Worm (Caenorhabditis elegans): ENCODE results near the gene npa-1.

- TF ChIP-seq snpc-4 (tag; optimal IDR thresholded peaks at IDR 0.05) (no peak), pha-4 (tag; optimal IDR thresholded peaks at IDR 0.05) (no peak), mep-1 (tag; optimal IDR thresholded peaks at IDR 0.05) (no peak), elt-3 (tag; optimal IDR thresholded peaks at IDR 0.05) (no peak), drap-1 (GFP tag; optimal IDR thresholded peaks at IDR 0.05) (no peak), nhr-28 (tag; optimal IDR thresholded peaks at IDR 0.05) (no peak), nhr-12 (tag; optimal IDR thresholded peaks at IDR 0.05) (no peak), lsy-2 (tag; optimal IDR thresholded peaks at IDR 0.05) (no peak), unc-62 (GFP tag; optimal IDR thresholded peaks at IDR 0.05) (no peak), ces-1 (GFP tag; optimal IDR thresholded peaks at IDR 0.05) (no peak), lin-13 (tag; optimal IDR thresholded peaks at IDR 0.05) (no peak)
Measured at ce11 chrV:7027055-7027454, 48.5 kb upstream of the npa-1 start, which contains the start of gene F20A1.6.

Data from whole organism, mixed stage, embryonic.